Worm (Caenorhabditis elegans): ENCODE results near the gene ZK250.2.
"Not testable (repeated sequence)": the region's sequence is repeated elsewhere in the genome, so short reads cannot be mapped to it uniquely, and the experiment has no call there.

The ZK250.2 gene

ce11 chrII:1948393-1948792 is at the start of gene ZK250.2:
Gene ZK250.2, plus strand, starts transcription at chrII:1948693.
- TF ChIP-seq ceh-6 (GFP tag; optimal IDR thresholded peaks at IDR 0.05); ref-2 (tag; optimal IDR thresholded peaks at IDR 0.05); ceh-31 (tag; optimal IDR thresholded peaks at IDR 0.05): not testable (repeated sequence)

- no peak for TF ChIP-seq unc-55 (GFP tag; optimal IDR thresholded peaks at IDR 0.05)
- no peak for TF ChIP-seq lin-11 (tag; optimal IDR thresholded peaks at IDR 0.05)
- no peak for TF ChIP-seq pros-1 (tag; optimal IDR thresholded peaks at IDR 0.05)
- no peak for TF ChIP-seq pat-9 (tag; optimal IDR thresholded peaks at IDR 0.05)
- TF ChIP-seq K02D7.2 (tag; optimal IDR thresholded peaks at IDR 0.05) = no peak
- TF ChIP-seq gmeb-2 (tag; optimal IDR thresholded peaks at IDR 0.05) = no peak
- no peak for TF ChIP-seq ceh-31 (tag; optimal IDR thresholded peaks at IDR 0.05)
- no peak for TF ChIP-seq fkh-10 (GFP tag; optimal IDR thresholded peaks at IDR 0.05)
- no peak for TF ChIP-seq C08G9.2 (tag; optimal IDR thresholded peaks at IDR 0.05)
- TF ChIP-seq dmd-4 (tag; optimal IDR thresholded peaks at IDR 0.05; ENCODE audit: borderline replicate concordance) = no peak
- TF ChIP-seq pqm-1 (tag; optimal IDR thresholded peaks at IDR 0.05) = no peak
- TF ChIP-seq tbx-7 (tag; optimal IDR thresholded peaks at IDR 0.05) = no peak
- no peak for TF ChIP-seq ahr-1 (tag; optimal IDR thresholded peaks at IDR 0.05)
- TF ChIP-seq ceh-45 (GFP tag; IDR thresholded peaks at IDR 0.05) = no peak
- TF ChIP-seq unc-86 (tag; optimal IDR thresholded peaks at IDR 0.05) = no peak
- no peak for TF ChIP-seq nhr-11 (tag; optimal IDR thresholded peaks at IDR 0.05)
These were observed 48.6 kb upstream of the ZK250.2 start, which contains the start of gene math-24 for ce11 chrII:1899934-1900333. Gene math-24, plus strand, starts transcription at chrII:1900234.

- TF ChIP-seq ceh-30 (tag; optimal IDR thresholded peaks at IDR 0.05) = no peak
- TF ChIP-seq ceh-6 (GFP tag; optimal IDR thresholded peaks at IDR 0.05) = no peak
- no peak for TF ChIP-seq unc-3 (GFP tag; conservative IDR thresholded peaks at IDR 0.05)
- TF ChIP-seq unc-3 (tag; optimal IDR thresholded peaks at IDR 0.05) = no peak
- no peak for TF ChIP-seq sox-2 (GFP tag; IDR thresholded peaks at IDR 0.05)
- TF ChIP-seq madf-2 (tag; optimal IDR thresholded peaks at IDR 0.05) = no peak
- no peak for TF ChIP-seq ets-4 (tag; optimal IDR thresholded peaks at IDR 0.05)
- TF ChIP-seq fkh-10 (GFP tag; optimal IDR thresholded peaks at IDR 0.05) = no peak
- TF ChIP-seq hlh-8 (tag; optimal IDR thresholded peaks at IDR 0.05) = no peak
- TF ChIP-seq C38D4.7 (GFP tag; optimal IDR thresholded peaks at IDR 0.05) = no peak
- no peak for TF ChIP-seq ceh-31 (tag; optimal IDR thresholded peaks at IDR 0.05)
- TF ChIP-seq ceh-14 (tag; optimal IDR thresholded peaks at IDR 0.05) = no peak
- no peak for TF ChIP-seq ceh-19 (GFP tag; optimal IDR thresholded peaks at IDR 0.05)
- no peak for TF ChIP-seq che-1 (tag; optimal IDR thresholded peaks at IDR 0.05)
- no peak for TF ChIP-seq hlh-6 (tag; optimal IDR thresholded peaks at IDR 0.05)
- TF ChIP-seq ceh-48 (tag; optimal IDR thresholded peaks at IDR 0.05) = no peak
These were observed 46.5 kb upstream of the ZK250.2 start, which contains the start of gene math-23 for ce11 chrII:1901981-1902380. Gene math-23, plus strand, starts transcription at chrII:1902281.

- TF ChIP-seq hlh-13 (GFP tag; optimal IDR thresholded peaks at IDR 0.05) = no peak
- no peak for TF ChIP-seq K02D7.2 (tag; optimal IDR thresholded peaks at IDR 0.05)
- no peak for TF ChIP-seq ceh-14 (tag; optimal IDR thresholded peaks at IDR 0.05)
- no peak for TF ChIP-seq ama-1 (optimal IDR thresholded peaks at IDR 0.05)
These were observed 43.4 kb upstream of the ZK250.2 start, which contains the start of gene math-22 for ce11 chrII:1905104-1905503. Gene math-22, plus strand, starts transcription at chrII:1905404.

ce11 chrII:1912741-1913140 is 35.8 kb upstream of the ZK250.2 start, which contains the start of gene math-31:
Gene math-31, minus strand, starts transcription at chrII:1912841.
- no peak for TF ChIP-seq dmd-4 (tag; optimal IDR thresholded peaks at IDR 0.05; ENCODE audit: borderline replicate concordance)
- no peak for TF ChIP-seq ahr-1 (tag; optimal IDR thresholded peaks at IDR 0.05)
- no peak for TF ChIP-seq sox-4 (tag; optimal IDR thresholded peaks at IDR 0.05)
- no peak for TF ChIP-seq hlh-6 (tag; optimal IDR thresholded peaks at IDR 0.05)
- no peak for TF ChIP-seq ceh-24 (tag; optimal IDR thresholded peaks at IDR 0.05)
